Fruit fly (Drosophila melanogaster) whole organism, embryonic: ENCODE results near the gene alpha-PheRS.
A peak's percentile ranks its signal among the peaks of the same experiment; 100 is the strongest.

Source experiments
- CG11247 ChIP-seq: fragments of 200-800 bp; sonication (Bioruptor generic); IDR thresholded peaks from 2 replicates; pipeline ENCODE4 v1.3.6; 2022; ENCODE audit warnings: missing biosample characterization, missing genetic modification characterization
- CG12659 ChIP-seq: fragments of 200-800 bp; sonication (Bioruptor generic); optimal IDR thresholded peaks from 3 replicates; lab custom pipeline; 2017; ENCODE audit warnings: mild to moderate bottlenecking, missing biosample characterization, missing genetic modification reagents, missing genetic modification characterization
- CG13296 ChIP-seq: fragments of 200-800 bp; sonication (Bioruptor generic); optimal IDR thresholded peaks from 3 replicates; lab custom pipeline; 2018; ENCODE audit warnings: missing biosample characterization, mild to moderate bottlenecking, missing genetic modification characterization
- CG13775 ChIP-seq: fragments of 200-800 bp; sonication (Bioruptor generic); optimal IDR thresholded peaks from 3 replicates; lab custom pipeline; 2017; ENCODE audit warnings: missing biosample characterization, mild to moderate bottlenecking, missing genetic modification characterization
- CG14710 ChIP-seq: fragments of 200-800 bp; sonication (Bioruptor generic); optimal IDR thresholded peaks from 3 replicates; lab custom pipeline; 2019; ENCODE audit warnings: missing biosample characterization, mild to moderate bottlenecking, missing genetic modification characterization, moderate library complexity
- CG15601 ChIP-seq: fragments of 200-800 bp; sonication (Bioruptor generic); optimal IDR thresholded peaks from 3 replicates; lab custom pipeline; 2019; ENCODE audit warnings: missing biosample characterization, mild to moderate bottlenecking, missing genetic modification characterization, moderate library complexity
- CG1647 ChIP-seq: fragments of 200-800 bp; sonication (Bioruptor generic); optimal IDR thresholded peaks from 3 replicates; lab custom pipeline; 2016; ENCODE audit warnings: missing biosample characterization, missing genetic modification characterization
- CG16813 ChIP-seq: fragments of 200-800 bp; sonication (Bioruptor generic); IDR thresholded peaks from 3 replicates; pipeline ENCODE4 v1.3.6; 2022; ENCODE audit warnings: missing biosample characterization, missing genetic modification characterization; ENCODE audit not compliant: partially characterized antibody
- CG17359 ChIP-seq: fragments of 200-800 bp; sonication (Bioruptor generic); optimal IDR thresholded peaks from 3 replicates; lab custom pipeline; 2018; ENCODE audit warnings: missing biosample characterization, mild to moderate bottlenecking, missing genetic modification characterization, moderate library complexity
- CG2199 ChIP-seq: fragments of 200-800 bp; sonication (Bioruptor generic); IDR thresholded peaks from 3 replicates; pipeline ENCODE4 v1.3.6; 2022; ENCODE audit warnings: missing biosample characterization, missing genetic modification characterization
- CG2712 ChIP-seq: fragments of 200-800 bp; optimal IDR thresholded peaks from 3 replicates; lab custom pipeline; 2019; ENCODE audit warnings: missing biosample characterization, mild to moderate bottlenecking, missing genetic modification characterization, moderate library complexity
- CG3847 ChIP-seq: fragments of 200-800 bp; sonication (Bioruptor generic); IDR thresholded peaks from 2 replicates; pipeline ENCODE4 v1.3.6; 2022; ENCODE audit warnings: missing biosample characterization, missing genetic modification characterization
- CG4404 ChIP-seq: fragments of 200-800 bp; sonication (Bioruptor generic); IDR thresholded peaks from 2 replicates; pipeline ENCODE4 v1.3.6; 2022; ENCODE audit warnings: missing biosample characterization, missing genetic modification characterization
- CG7786 ChIP-seq: fragments of 200-800 bp; sonication (Bioruptor generic); optimal IDR thresholded peaks from 2 replicates; lab custom pipeline; 2016; ENCODE audit warnings: missing biosample characterization, missing genetic modification characterization
- CG9817 ChIP-seq: fragments of 200-800 bp; sonication (Bioruptor generic); optimal IDR thresholded peaks from 2 replicates; lab custom pipeline; 2018; ENCODE audit warnings: missing biosample characterization, mild to moderate bottlenecking, missing genetic modification characterization, moderate library complexity
- Dad ChIP-seq: fragments of 200-800 bp; sonication (Bioruptor generic); optimal IDR thresholded peaks from 3 replicates; lab custom pipeline; 2016; ENCODE audit warnings: missing biosample characterization, missing genetic modification characterization
- Fer1 ChIP-seq: fragments of 200-800 bp; sonication (Bioruptor generic); optimal IDR thresholded peaks from 2 replicates; lab custom pipeline; 2017; ENCODE audit warnings: missing biosample characterization, mild to moderate bottlenecking, missing genetic modification characterization
- HLHmδ ChIP-seq: fragments of 200-800 bp; sonication (Bioruptor generic); optimal IDR thresholded peaks from 2 replicates; lab custom pipeline; 2018; ENCODE audit warnings: missing biosample characterization, mild to moderate bottlenecking, missing genetic modification characterization, moderate library complexity
- Hr39 ChIP-seq: fragments of >200 bp; optimal IDR thresholded peaks from 2 replicates; lab custom pipeline; 2017
- Jarid2 ChIP-seq: fragments of 200-800 bp; sonication (Bioruptor generic); optimal IDR thresholded peaks from 3 replicates; lab custom pipeline; 2017; ENCODE audit warnings: mild to moderate bottlenecking, missing biosample characterization, missing genetic modification reagents, missing genetic modification characterization
- Lim3 ChIP-seq: fragments of 200-800 bp; sonication (Bioruptor generic); IDR thresholded peaks from 2 replicates; pipeline ENCODE4 v1.3.6; 2022; ENCODE audit warnings: missing biosample characterization, missing genetic modification characterization
- Mad ChIP-seq: fragments of 200-800 bp; sonication (Bioruptor generic); optimal IDR thresholded peaks from 2 replicates; lab custom pipeline; 2016; ENCODE audit warnings: missing biosample characterization, missing genetic modification characterization
- NfI ChIP-seq: fragments of 200-800 bp; sonication (Bioruptor generic); optimal IDR thresholded peaks from 3 replicates; lab custom pipeline; 2018; ENCODE audit warnings: missing biosample characterization, mild to moderate bottlenecking, missing genetic modification characterization, moderate library complexity
- Oaz ChIP-seq: fragments of 200-800 bp; sonication (Bioruptor generic); IDR thresholded peaks from 2 replicates; pipeline ENCODE4 v1.3.6; 2022; ENCODE audit warnings: missing biosample characterization, missing genetic modification characterization
- Ravus ChIP-seq: fragments of 200-800 bp; sonication (Bioruptor generic); IDR thresholded peaks from 2 replicates; pipeline ENCODE4 v1.3.6; 2022; ENCODE audit warnings: missing biosample characterization, missing genetic modification characterization
- Rfx ChIP-seq: fragments of 200-800 bp; sonication (Bioruptor generic); IDR thresholded peaks from 2 replicates; pipeline ENCODE4 v1.3.6; 2022; ENCODE audit warnings: missing biosample characterization, missing genetic modification characterization
- Sry-β ChIP-seq: fragments of 200-800 bp; sonication (Bioruptor generic); optimal IDR thresholded peaks from 2 replicates; lab custom pipeline; 2018; ENCODE audit warnings: missing biosample characterization, mild to moderate bottlenecking, missing genetic modification characterization, moderate library complexity
- Sry-δ ChIP-seq: fragments of 200-800 bp; sonication (Bioruptor generic); optimal IDR thresholded peaks from 2 replicates; lab custom pipeline; 2016; ENCODE audit warnings: missing biosample characterization, missing genetic modification characterization
- Stat92E ChIP-seq, 3 experiments: fragments of >200 bp in 2 of 3; fragments of 200-800 bp in 1 of 3; sonication (Bioruptor generic) in 1 of 3; optimal IDR thresholded peaks; 2 replicates each; lab custom pipeline; 2017 to 2019; ENCODE audit warnings: missing biosample characterization in 3 of 3, missing genetic modification characterization in 3 of 3, mild to moderate bottlenecking in 1 of 3, moderate library complexity in 1 of 3
- Xrp1 ChIP-seq: fragments of 200-800 bp; sonication (Bioruptor generic); IDR thresholded peaks from 2 replicates; pipeline ENCODE4 v1.3.6; 2022; ENCODE audit warnings: missing biosample characterization, missing genetic modification characterization
- abd-A ChIP-seq: fragments of 200-800 bp; sonication (Bioruptor generic); optimal IDR thresholded peaks from 3 replicates; lab custom pipeline; 2019; ENCODE audit warnings: missing biosample characterization, mild to moderate bottlenecking, missing genetic modification characterization, moderate library complexity
- ase ChIP-seq: fragments of 200-800 bp; sonication (Bioruptor generic); IDR thresholded peaks from 3 replicates; pipeline ENCODE4 v1.3.6; 2022; ENCODE audit warnings: missing biosample characterization, missing genetic modification characterization
- croc ChIP-seq: fragments of 200-800 bp; sonication (Bioruptor generic); conservative IDR thresholded peaks from 3 replicates; pipeline ENCODE4 v1.3.6; 2022; ENCODE audit warnings: missing biosample characterization, missing genetic modification characterization
- dimm ChIP-seq: fragments of 200-800 bp; sonication (Bioruptor generic); IDR thresholded peaks from 2 replicates; pipeline ENCODE4 v1.3.6; 2022; ENCODE audit warnings: missing biosample characterization, missing genetic modification characterization
- dm ChIP-seq: fragments of 200-800 bp; sonication (Bioruptor generic); optimal IDR thresholded peaks from 3 replicates; lab custom pipeline; 2016; ENCODE audit warnings: missing biosample characterization, missing genetic modification characterization
- ems ChIP-seq: fragments of 200-800 bp; sonication (Bioruptor generic); optimal IDR thresholded peaks from 3 replicates; lab custom pipeline; 2016; ENCODE audit warnings: missing biosample characterization, missing genetic modification characterization
- gro ChIP-seq: fragments of 200-800 bp; sonication (Bioruptor generic); optimal IDR thresholded peaks from 2 replicates; lab custom pipeline; 2016; ENCODE audit warnings: missing biosample characterization, missing genetic modification characterization
- h ChIP-seq: fragments of >200 bp; optimal IDR thresholded peaks from 2 replicates; lab custom pipeline; 2017
- hth ChIP-seq: fragments of >200 bp; optimal IDR thresholded peaks from 2 replicates; lab custom pipeline; 2017; ENCODE audit warnings: inconsistent platforms
- ind ChIP-seq: fragments of 200-800 bp; sonication (Bioruptor generic); optimal IDR thresholded peaks from 3 replicates; lab custom pipeline; 2016; ENCODE audit warnings: missing biosample characterization, missing genetic modification characterization
- jumu ChIP-seq: fragments of 200-800 bp; sonication (Bioruptor generic); optimal IDR thresholded peaks from 3 replicates; lab custom pipeline; 2016; ENCODE audit warnings: missing biosample characterization, missing genetic modification characterization
- ken ChIP-seq: fragments of 200-800 bp; sonication (Bioruptor generic); IDR thresholded peaks from 3 replicates; pipeline ENCODE4 v1.3.6; 2022; ENCODE audit warnings: missing biosample characterization, missing genetic modification characterization
- lmd ChIP-seq: fragments of 200-800 bp; sonication (Bioruptor generic); IDR thresholded peaks from 2 replicates; pipeline ENCODE4 v1.3.6; 2022; ENCODE audit warnings: missing biosample characterization, missing genetic modification characterization
- otp ChIP-seq: fragments of 200-800 bp; sonication (Bioruptor generic); IDR thresholded peaks from 3 replicates; pipeline ENCODE4, ENCODE4 v1.3.6; 2022; ENCODE audit warnings: missing biosample characterization, missing genetic modification characterization
- peb ChIP-seq: fragments of 200-800 bp; sonication (Bioruptor generic); IDR thresholded peaks from 2 replicates; pipeline ENCODE4 v1.3.6; 2022; ENCODE audit warnings: missing biosample characterization, missing genetic modification characterization
- pnt ChIP-seq: fragments of 200-800 bp; sonication (Bioruptor generic); optimal IDR thresholded peaks from 3 replicates; lab custom pipeline; 2016; ENCODE audit warnings: missing biosample characterization, missing genetic modification characterization
- pros ChIP-seq: fragments of 200-800 bp; sonication (Bioruptor generic); optimal IDR thresholded peaks from 3 replicates; lab custom pipeline; 2019; ENCODE audit warnings: missing biosample characterization, mild to moderate bottlenecking, missing genetic modification characterization, moderate library complexity
- scrt ChIP-seq: fragments of 200-800 bp; sonication (Bioruptor generic); optimal IDR thresholded peaks from 2 replicates; lab custom pipeline; 2018; ENCODE audit warnings: missing biosample characterization, mild to moderate bottlenecking, missing genetic modification characterization, moderate library complexity
- sd ChIP-seq: fragments of 200-800 bp; sonication (Bioruptor generic); optimal IDR thresholded peaks from 3 replicates; lab custom pipeline; 2018; ENCODE audit warnings: missing biosample characterization, mild to moderate bottlenecking, missing genetic modification characterization, moderate library complexity
- ssp ChIP-seq: fragments of 200-800 bp; sonication (Bioruptor generic); IDR thresholded peaks from 2 replicates; pipeline ENCODE4 v1.3.6; 2022; ENCODE audit warnings: missing biosample characterization, missing genetic modification characterization
- stc ChIP-seq: fragments of 200-800 bp; sonication (Bioruptor generic); IDR thresholded peaks from 2 replicates; pipeline ENCODE4 v1.3.6; 2022; ENCODE audit warnings: missing biosample characterization, missing genetic modification characterization
- stwl ChIP-seq: fragments of 200-800 bp; sonication (Bioruptor generic); optimal IDR thresholded peaks from 3 replicates; lab custom pipeline; 2018; ENCODE audit warnings: missing biosample characterization, mild to moderate bottlenecking, missing genetic modification characterization, moderate library complexity
- tin ChIP-seq: fragments of 200-800 bp; sonication (Bioruptor generic); optimal IDR thresholded peaks from 3 replicates; lab custom pipeline; 2016; ENCODE audit warnings: missing biosample characterization, missing genetic modification characterization

alpha-PheRS gene

DNA sequence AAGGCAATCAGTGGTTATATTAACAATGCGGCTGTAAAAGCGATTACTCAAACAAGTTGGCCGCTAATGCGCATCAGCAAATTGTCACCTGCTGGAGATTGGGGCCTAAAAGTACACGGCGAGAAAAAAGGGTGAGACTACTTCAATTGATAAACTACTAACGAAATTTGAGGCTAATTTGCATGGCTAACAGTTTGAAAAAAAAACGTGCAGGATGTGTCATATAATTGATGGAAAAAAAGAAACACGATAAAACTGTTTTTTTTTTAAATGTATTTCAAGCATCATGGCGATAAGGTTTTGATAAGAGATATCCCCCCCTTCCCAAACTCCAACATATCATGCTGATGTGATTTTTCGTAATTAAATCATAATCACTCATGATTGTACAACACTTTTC, 32.7 kb downstream of the alpha-PheRS start (continued):
- TF ChIP-seq Xrp1 (GFP tag; lab: Robert Waterston, UW) (no peak), CG12659 (peak; percentile 35), CG13296 (no peak), CG3847 (GFP tag; lab: Robert Waterston, UW) (peak; percentile 45; the same call in 1 of the 2 replicates), Rfx (GFP tag; lab: Robert Waterston, UW) (peak; percentile 70), CG13775 (peak; percentile 32), h (lab: Kevin White, UChicago) (no peak), Oaz (0 out of 2 replicates have a peak, but pooled peaks have one; percentile 31), gro (GFP tag; lab: Kevin White, UChicago) (peak; percentile 31), otp (GFP tag; lab: Robert Waterston, UW) (no peak), stc (GFP tag; lab: Robert Waterston, UW) (0 out of 2 replicates have a peak, but pooled peaks have one; percentile 12), ems (GFP tag; lab: Kevin White, UChicago) (no peak), ase (GFP tag; lab: Robert Waterston, UW) (no peak), peb (GFP tag; lab: Robert Waterston, UW) (no peak), pros (GFP tag; lab: Kevin White, UChicago) (no peak), sd (tag; lab: Kevin White, UChicago) (no peak), Fer1 (peak; percentile 62), CG9817 (tag; lab: Kevin White, UChicago) (peak; percentile 19), ind (no peak), Stat92E (GFP tag; optimal IDR thresholded peaks at IDR 0.05; lab: Kevin White, UChicago) (no peak), CG2712 (tag; lab: Kevin White, UChicago) (no peak), Sry-β (GFP tag; lab: Kevin White, UChicago) (no peak), ken (GFP tag; lab: Robert Waterston, UW) (no peak), tin (no peak), HLHmδ (GFP tag; lab: Kevin White, UChicago) (no peak), CG11247 (GFP tag; lab: Robert Waterston, UW) (no peak), CG4404 (GFP tag; lab: Robert Waterston, UW) (no peak), Ravus (GFP tag; lab: Robert Waterston, UW) (no peak), Jarid2 (GFP tag; lab: Kevin White, UChicago) (no peak), croc (no peak), Dad (GFP tag; lab: Kevin White, UChicago) (no peak), CG16813 (GFP tag; lab: Robert Waterston, UW) (no peak), hth (lab: Kevin White, UChicago) (no peak), abd-A (tag; lab: Kevin White, UChicago) (no peak), Lim3 (GFP tag; lab: Robert Waterston, UW) (no peak), stwl (tag; lab: Kevin White, UChicago) (no peak), CG7786 (GFP tag; lab: Kevin White, UChicago) (peak; percentile 4), dimm (GFP tag; lab: Robert Waterston, UW) (no peak), Hr39 (no peak), Mad (no peak), lmd (GFP tag; lab: Robert Waterston, UW) (peak; percentile 36; the same call in 1 of the 2 replicates), NfI (GFP tag; lab: Kevin White, UChicago) (peak; percentile 39), pnt (GFP tag; lab: Kevin White, UChicago) (no peak), CG14710 (tag; lab: Kevin White, UChicago) (no peak), CG1647 (GFP tag; lab: Kevin White, UChicago) (no peak), jumu (peak; percentile 7), scrt (no peak), CG15601 (tag; lab: Kevin White, UChicago) (no peak), Sry-δ (GFP tag; lab: Kevin White, UChicago) (no peak), CG2199 (GFP tag; lab: Robert Waterston, UW) (no peak), ssp (GFP tag; lab: Robert Waterston, UW) (no peak), CG17359 (peak; percentile 6), dm (GFP tag; lab: Kevin White, UChicago) (no peak)
